Fruit fly (Drosophila melanogaster) whole organism, embryonic: Measurements from ENCODE around the gene Hsp22.

Experiments
- Bgb ChIP-seq: fragments of 200-800 bp; sonication (Bioruptor generic); IDR thresholded peaks from 2 replicates; pipeline ENCODE4 v1.3.6; 2022; ENCODE audit warnings: missing biosample characterization, missing genetic modification characterization; ENCODE audit not compliant: partially characterized antibody
- CG10654 ChIP-seq: fragments of 200-800 bp; sonication (Bioruptor generic); optimal IDR thresholded peaks from 2 replicates; lab custom pipeline; 2016; ENCODE audit warnings: missing biosample characterization, missing genetic modification characterization
- CG10959 ChIP-seq: fragments of 200-800 bp; sonication (Bioruptor generic); IDR thresholded peaks from 2 replicates; pipeline ENCODE4 v1.3.6; 2022; ENCODE audit warnings: missing biosample characterization, missing genetic modification characterization
- CG11504 ChIP-seq: fragments of 200-800 bp; sonication (Bioruptor generic); optimal IDR thresholded peaks from 3 replicates; lab custom pipeline; 2019; ENCODE audit warnings: missing biosample characterization, mild to moderate bottlenecking, missing genetic modification characterization, moderate library complexity
- CG11723 ChIP-seq: fragments of 200-800 bp; sonication (Bioruptor generic); optimal IDR thresholded peaks from 2 replicates; lab custom pipeline; 2017; ENCODE audit warnings: missing biosample characterization, mild to moderate bottlenecking, missing genetic modification characterization
- CG12104 ChIP-seq: fragments of 200-800 bp; sonication (Bioruptor generic); optimal IDR thresholded peaks from 3 replicates; lab custom pipeline; 2016; ENCODE audit warnings: missing biosample characterization, missing genetic modification characterization
- CG12659 ChIP-seq: fragments of 200-800 bp; sonication (Bioruptor generic); optimal IDR thresholded peaks from 3 replicates; lab custom pipeline; 2017; ENCODE audit warnings: mild to moderate bottlenecking, missing biosample characterization, missing genetic modification reagents, missing genetic modification characterization
- CG14441 ChIP-seq: fragments of 200-800 bp; sonication (Bioruptor generic); IDR thresholded peaks from 2 replicates; pipeline ENCODE4 v1.3.6; 2022; ENCODE audit warnings: missing biosample characterization, missing genetic modification characterization
- CG15269 ChIP-seq: fragments of 200-800 bp; sonication (Bioruptor generic); optimal IDR thresholded peaks from 2 replicates; lab custom pipeline; 2018; ENCODE audit warnings: missing biosample characterization, mild to moderate bottlenecking, missing genetic modification characterization, moderate library complexity
- CG1529 ChIP-seq: fragments of 200-800 bp; sonication (Bioruptor generic); optimal IDR thresholded peaks from 3 replicates; lab custom pipeline; 2018; ENCODE audit warnings: missing biosample characterization, missing genetic modification characterization
- CG15514 ChIP-seq: fragments of 200-800 bp; sonication (Bioruptor generic); optimal IDR thresholded peaks from 3 replicates; lab custom pipeline; 2017; ENCODE audit warnings: missing biosample characterization, missing genetic modification characterization, mild to moderate bottlenecking, moderate library complexity, missing genetic modification reagents
- CG16815 ChIP-seq: fragments of 200-800 bp; sonication (Bioruptor generic); optimal IDR thresholded peaks from 3 replicates; lab custom pipeline; 2017; ENCODE audit warnings: missing biosample characterization, mild to moderate bottlenecking, missing genetic modification characterization
- CG17802 ChIP-seq: fragments of 200-800 bp; sonication (Bioruptor generic); optimal IDR thresholded peaks from 2 replicates; lab custom pipeline; 2018; ENCODE audit warnings: missing biosample characterization, mild to moderate bottlenecking, missing genetic modification characterization, moderate library complexity
- CG18262 ChIP-seq: fragments of 200-800 bp; optimal IDR thresholded peaks from 3 replicates; lab custom pipeline; 2019; ENCODE audit warnings: missing biosample characterization, mild to moderate bottlenecking, missing genetic modification characterization, moderate library complexity
- CG2120 ChIP-seq: fragments of 200-800 bp; sonication (Bioruptor generic); optimal IDR thresholded peaks from 3 replicates; lab custom pipeline; 2016; ENCODE audit warnings: missing biosample characterization, missing genetic modification characterization
- CG3163 ChIP-seq: fragments of 200-800 bp; sonication (Bioruptor generic); optimal IDR thresholded peaks from 3 replicates; lab custom pipeline; 2016; ENCODE audit warnings: missing biosample characterization, missing genetic modification characterization
- CG3838 ChIP-seq: fragments of 200-800 bp; sonication (Bioruptor generic); optimal IDR thresholded peaks from 3 replicates; lab custom pipeline; 2016; ENCODE audit warnings: missing biosample characterization, missing genetic modification characterization
- CG5245 ChIP-seq: fragments of 200-800 bp; sonication (Bioruptor generic); optimal IDR thresholded peaks from 3 replicates; lab custom pipeline; 2016; ENCODE audit warnings: missing biosample characterization, missing genetic modification characterization
- Deaf1 ChIP-seq: fragments of 200-800 bp; optimal IDR thresholded peaks from 3 replicates; lab custom pipeline; 2019; ENCODE audit warnings: missing biosample characterization, mild to moderate bottlenecking, missing genetic modification characterization, moderate library complexity
- HLH4C ChIP-seq: fragments of 200-800 bp; sonication (Bioruptor generic); IDR thresholded peaks from 3 replicates; pipeline ENCODE4 v1.3.6; 2022; ENCODE audit warnings: missing biosample characterization, missing genetic modification characterization; ENCODE audit not compliant: partially characterized antibody
- HLH54F ChIP-seq: fragments of 200-800 bp; sonication (Bioruptor generic); optimal IDR thresholded peaks from 3 replicates; lab custom pipeline; 2016; ENCODE audit warnings: missing biosample characterization, missing genetic modification characterization
- Hr51 ChIP-seq, 2 experiments: fragments of 200-800 bp; sonication (Bioruptor generic); optimal IDR thresholded peaks; 2 replicates in 1 of 2; 3 replicates in 1 of 2; lab custom pipeline; 2016 to 2018; ENCODE audit warnings: missing biosample characterization in 2 of 2, missing genetic modification characterization in 2 of 2, mild to moderate bottlenecking in 1 of 2, moderate library complexity in 1 of 2
- Hr78 ChIP-seq, 2 experiments: fragments of 200-800 bp in 1 of 2; fragments of >200 bp in 1 of 2; sonication (Bioruptor generic) in 1 of 2; optimal IDR thresholded peaks; 2 replicates each; lab custom pipeline; 2017 to 2019; ENCODE audit warnings: missing biosample characterization in 2 of 2, missing genetic modification characterization in 2 of 2, mild to moderate bottlenecking in 1 of 2, moderate library complexity in 1 of 2
- Hsf ChIP-seq: fragments of 200-800 bp; sonication (Bioruptor generic); optimal IDR thresholded peaks from 3 replicates; lab custom pipeline; 2016; ENCODE audit warnings: missing biosample characterization, missing genetic modification characterization
- Jarid2 ChIP-seq: fragments of 200-800 bp; sonication (Bioruptor generic); optimal IDR thresholded peaks from 3 replicates; lab custom pipeline; 2017; ENCODE audit warnings: mild to moderate bottlenecking, missing biosample characterization, missing genetic modification reagents, missing genetic modification characterization
- Lpt ChIP-seq: fragments of >200 bp; optimal IDR thresholded peaks from 2 replicates; lab custom pipeline; 2018; ENCODE audit warnings: missing biosample characterization, missing genetic modification characterization
- MESR4 ChIP-seq: fragments of 200-800 bp; sonication (Bioruptor generic); optimal IDR thresholded peaks from 2 replicates; lab custom pipeline; 2018; ENCODE audit warnings: missing biosample characterization, mild to moderate bottlenecking, missing genetic modification characterization, moderate library complexity
- Oaz ChIP-seq: fragments of 200-800 bp; sonication (Bioruptor generic); IDR thresholded peaks from 2 replicates; pipeline ENCODE4 v1.3.6; 2022; ENCODE audit warnings: missing biosample characterization, missing genetic modification characterization
- Pdp1 ChIP-seq, 2 experiments: fragments of 200-800 bp; sonication (Bioruptor generic); optimal IDR thresholded peaks; 3 replicates each; lab custom pipeline; 2016; ENCODE audit warnings: missing biosample characterization in 2 of 2, missing genetic modification characterization in 2 of 2, mild to moderate bottlenecking in 1 of 2, moderate library complexity in 1 of 2
- YL-1 ChIP-seq: fragments of 200-800 bp; sonication (Bioruptor generic); optimal IDR thresholded peaks from 3 replicates; lab custom pipeline; 2017; ENCODE audit warnings: missing biosample characterization, mild to moderate bottlenecking, missing genetic modification characterization
- bbx ChIP-seq: fragments of 200-800 bp; sonication (Bioruptor generic); IDR thresholded peaks from 2 replicates; pipeline ENCODE4 v1.3.6; 2022; ENCODE audit warnings: missing biosample characterization, missing genetic modification characterization; ENCODE audit not compliant: partially characterized antibody
- ci ChIP-seq: fragments of 200-800 bp; sonication (Bioruptor generic); IDR thresholded peaks from 3 replicates; pipeline ENCODE4 v1.3.6; 2022; ENCODE audit warnings: missing biosample characterization, missing genetic modification characterization
- eyg ChIP-seq: fragments of 200-800 bp; sonication (Bioruptor generic); optimal IDR thresholded peaks from 3 replicates; lab custom pipeline; 2016; ENCODE audit warnings: missing biosample characterization, missing genetic modification characterization
- gcm ChIP-seq: fragments of 200-800 bp; sonication (Bioruptor generic); optimal IDR thresholded peaks from 2 replicates; lab custom pipeline; 2019; ENCODE audit warnings: missing biosample characterization, mild to moderate bottlenecking, missing genetic modification characterization, moderate library complexity
- jumu ChIP-seq: fragments of 200-800 bp; sonication (Bioruptor generic); optimal IDR thresholded peaks from 3 replicates; lab custom pipeline; 2016; ENCODE audit warnings: missing biosample characterization, missing genetic modification characterization
- ken ChIP-seq: fragments of 200-800 bp; sonication (Bioruptor generic); IDR thresholded peaks from 3 replicates; pipeline ENCODE4 v1.3.6; 2022; ENCODE audit warnings: missing biosample characterization, missing genetic modification characterization
- kni ChIP-seq: fragments of 200-800 bp; sonication (Bioruptor generic); optimal IDR thresholded peaks from 3 replicates; lab custom pipeline; 2017; ENCODE audit warnings: mild to moderate bottlenecking, missing biosample characterization, missing genetic modification reagents, missing genetic modification characterization
- lilli ChIP-seq: fragments of 200-800 bp; sonication (Bioruptor generic); optimal IDR thresholded peaks from 3 replicates; lab custom pipeline; 2016; ENCODE audit warnings: missing biosample characterization, missing genetic modification characterization
- luna ChIP-seq: fragments of 200-800 bp; sonication (Bioruptor generic); optimal IDR thresholded peaks from 2 replicates; lab custom pipeline; 2016; ENCODE audit warnings: missing biosample characterization, missing genetic modification characterization
- mam ChIP-seq: fragments of 200-800 bp; sonication (Bioruptor generic); optimal IDR thresholded peaks from 3 replicates; lab custom pipeline; 2016; ENCODE audit warnings: missing biosample characterization, missing genetic modification characterization
- mirr ChIP-seq: fragments of 200-800 bp; sonication (Bioruptor generic); optimal IDR thresholded peaks from 3 replicates; lab custom pipeline; 2018; ENCODE audit warnings: missing biosample characterization, mild to moderate bottlenecking, missing genetic modification characterization
- pum ChIP-seq: fragments of 200-800 bp; sonication (Bioruptor generic); optimal IDR thresholded peaks from 2 replicates; lab custom pipeline; 2016; ENCODE audit warnings: missing biosample characterization, missing genetic modification characterization
- sisA ChIP-seq: fragments of 200-800 bp; sonication (Bioruptor generic); IDR thresholded peaks from 2 replicates; pipeline ENCODE4 v1.3.6; 2022; ENCODE audit warnings: missing biosample characterization, missing genetic modification characterization
- slp2 ChIP-seq: fragments of 200-800 bp; sonication (Bioruptor generic); optimal IDR thresholded peaks from 2 replicates; lab custom pipeline; 2016; ENCODE audit warnings: missing biosample characterization, missing genetic modification characterization
- sr ChIP-seq: fragments of 200-800 bp; sonication (Bioruptor generic); IDR thresholded peaks from 3 replicates; pipeline ENCODE4 v1.3.6; 2022; ENCODE audit warnings: missing biosample characterization, missing genetic modification characterization
- sug ChIP-seq: fragments of 200-800 bp; optimal IDR thresholded peaks from 2 replicates; lab custom pipeline; 2019; ENCODE audit warnings: missing biosample characterization, mild to moderate bottlenecking, missing genetic modification characterization, moderate library complexity
- twi ChIP-seq: fragments of 200-800 bp; optimal IDR thresholded peaks from 2 replicates; lab custom pipeline; 2019; ENCODE audit warnings: missing biosample characterization, mild to moderate bottlenecking, missing genetic modification characterization, moderate library complexity
- usp ChIP-seq: fragments of >200 bp; optimal IDR thresholded peaks from 2 replicates; lab custom pipeline; 2017; ENCODE audit warnings: missing biosample characterization, missing genetic modification characterization
- vfl ChIP-seq: fragments of 200-800 bp; sonication (Bioruptor generic); optimal IDR thresholded peaks from 2 replicates; lab custom pipeline; 2016; ENCODE audit warnings: missing biosample characterization, missing genetic modification characterization
- vnd ChIP-seq: fragments of 200-800 bp; sonication (Bioruptor generic); IDR thresholded peaks from 3 replicates; pipeline ENCODE4 v1.3.6; 2022; ENCODE audit warnings: missing biosample characterization, missing genetic modification characterization; ENCODE audit not compliant: partially characterized antibody
- yki ChIP-seq: fragments of >200 bp; optimal IDR thresholded peaks from 3 replicates; lab custom pipeline; 2018

Gene Hsp22

dm6 chr3L:9360217-9360692 is 12.5 kb upstream of the Hsp22 start, which contains the start of gene Pdxk (continued):
- TF ChIP-seq pum (no peak), HLH4C (GFP tag; lab: Robert Waterston, UW) (0 out of 3 replicates have a peak, but pooled peaks have one; percentile 30), mirr (GFP tag; lab: Kevin White, UChicago) (peak; percentile 96), MESR4 (GFP tag; lab: Kevin White, UChicago) (peak; percentile 53), usp (GFP tag; lab: Kevin White, UChicago) (no peak), CG12104 (no peak), HLH54F (GFP tag; lab: Kevin White, UChicago) (no peak), CG12659 (peak; percentile 47), CG10959 (GFP tag; lab: Robert Waterston, UW) (no peak), ken (GFP tag; lab: Robert Waterston, UW) (no peak), CG3163 (GFP tag; lab: Kevin White, UChicago) (no peak), Bgb (GFP tag; lab: Robert Waterston, UW) (no peak), Deaf1 (tag; lab: Kevin White, UChicago) (no peak), Hsf (GFP tag; lab: Kevin White, UChicago) (no peak), yki (lab: Kevin White, UChicago) (no peak), lilli (GFP tag; lab: Kevin White, UChicago) (no peak), Jarid2 (GFP tag; lab: Kevin White, UChicago) (peak; percentile 24), CG15514 (GFP tag; lab: Kevin White, UChicago) (peak; percentile 92), YL-1 (peak; percentile 29), CG14441 (GFP tag; lab: Robert Waterston, UW) (no peak), eyg (GFP tag; lab: Kevin White, UChicago) (no peak), luna (GFP tag; lab: Kevin White, UChicago) (no peak), CG10654 (GFP tag; lab: Kevin White, UChicago) (no peak), CG17802 (tag; lab: Kevin White, UChicago) (no peak), slp2 (GFP tag; lab: Kevin White, UChicago) (no peak), Pdp1 (GFP tag; optimal IDR thresholded peaks at IDR 0.05; lab: Kevin White, UChicago) (peak in 1 of 2 experiments; percentile 91), CG3838 (GFP tag; lab: Kevin White, UChicago) (no peak), CG15269 (no peak), Hr51 (GFP tag; optimal IDR thresholded peaks at IDR 0.05; lab: Kevin White, UChicago) (no peak), ci (GFP tag; lab: Robert Waterston, UW) (no peak), vfl (no peak), gcm (GFP tag; lab: Kevin White, UChicago) (peak; percentile 35), CG1529 (no peak), bbx (no peak), Hr78 (GFP tag; optimal IDR thresholded peaks at IDR 0.05; lab: Kevin White, UChicago) (peak in 1 of 2 experiments; percentile 65), Oaz (GFP tag; lab: Robert Waterston, UW) (no peak), kni (GFP tag; lab: Kevin White, UChicago) (peak; percentile 44), sisA (GFP tag; lab: Robert Waterston, UW) (no peak), twi (tag; lab: Kevin White, UChicago) (peak; percentile 40), CG18262 (tag; lab: Kevin White, UChicago) (no peak), vnd (GFP tag; lab: Robert Waterston, UW) (no peak), CG16815 (GFP tag; lab: Kevin White, UChicago) (no peak), Lpt (no peak), CG5245 (GFP tag; lab: Kevin White, UChicago) (no peak), CG11504 (tag; lab: Kevin White, UChicago) (no peak), CG2120 (GFP tag; lab: Kevin White, UChicago) (peak; percentile 30), sug (peak; percentile 94), mam (GFP tag; lab: Kevin White, UChicago) (peak; percentile 10), sr (GFP tag; lab: Robert Waterston, UW) (no peak), CG11723 (GFP tag; lab: Kevin White, UChicago) (no peak), jumu (no peak)
